Fruit fly (Drosophila melanogaster) whole organism, embryonic: Measurements from ENCODE around the gene CG7675.

Experiments used
- ATbp ChIP-seq: fragments of 200-800 bp; sonication (Bioruptor generic); optimal IDR thresholded peaks from 2 replicates; lab custom pipeline; 2017; ENCODE audit warnings: missing biosample characterization, mild to moderate bottlenecking, missing genetic modification characterization, missing genetic modification reagents
- Aef1 ChIP-seq: fragments of 200-800 bp; sonication (Bioruptor generic); IDR thresholded peaks from 3 replicates; pipeline ENCODE4 v1.3.6; 2022; ENCODE audit warnings: missing biosample characterization, missing genetic modification characterization
- CG10267 ChIP-seq: fragments of 200-800 bp; sonication (Bioruptor generic); optimal IDR thresholded peaks from 2 replicates; lab custom pipeline; 2018; ENCODE audit warnings: missing biosample characterization, mild to moderate bottlenecking, missing genetic modification characterization, moderate library complexity
- CG12391 ChIP-seq: fragments of 200-800 bp; sonication (Bioruptor generic); optimal IDR thresholded peaks from 3 replicates; lab custom pipeline; 2018; ENCODE audit warnings: missing biosample characterization, mild to moderate bottlenecking, missing genetic modification characterization, moderate library complexity
- CG13287 ChIP-seq: fragments of 200-800 bp; sonication (Bioruptor generic); IDR thresholded peaks from 2 replicates; pipeline ENCODE4 v1.3.6; 2022; ENCODE audit warnings: missing biosample characterization, missing genetic modification characterization; ENCODE audit not compliant: partially characterized antibody
- CG1792 ChIP-seq: fragments of 200-800 bp; sonication (Bioruptor generic); optimal IDR thresholded peaks from 2 replicates; lab custom pipeline; 2016; ENCODE audit warnings: missing biosample characterization, missing genetic modification characterization
- CG34224 ChIP-seq: fragments of 200-800 bp; sonication (Bioruptor generic); IDR thresholded peaks from 3 replicates; pipeline ENCODE4 v1.3.6; 2022; ENCODE audit warnings: missing biosample characterization, missing genetic modification characterization; ENCODE audit not compliant: partially characterized antibody
- CG4424 ChIP-seq: fragments of 200-800 bp; sonication (Bioruptor generic); optimal IDR thresholded peaks from 3 replicates; lab custom pipeline; 2016; ENCODE audit warnings: missing biosample characterization, missing genetic modification characterization
- CG5245 ChIP-seq: fragments of 200-800 bp; sonication (Bioruptor generic); optimal IDR thresholded peaks from 3 replicates; lab custom pipeline; 2016; ENCODE audit warnings: missing biosample characterization, missing genetic modification characterization
- CG6765 ChIP-seq: fragments of 200-800 bp; sonication (Bioruptor generic); optimal IDR thresholded peaks from 3 replicates; lab custom pipeline; 2017; ENCODE audit warnings: missing biosample characterization, mild to moderate bottlenecking, missing genetic modification characterization
- CG6854 ChIP-seq: fragments of 200-800 bp; sonication (Bioruptor generic); optimal IDR thresholded peaks from 3 replicates; lab custom pipeline; 2017; ENCODE audit warnings: missing biosample characterization, mild to moderate bottlenecking, missing genetic modification characterization
- CG7372 ChIP-seq: fragments of 200-800 bp; sonication (Bioruptor generic); IDR thresholded peaks from 2 replicates; pipeline ENCODE4 v1.3.6; 2022; ENCODE audit warnings: missing biosample characterization, missing genetic modification characterization
- CG8924 ChIP-seq: fragments of 200-800 bp; optimal IDR thresholded peaks from 3 replicates; lab custom pipeline; 2019; ENCODE audit warnings: missing biosample characterization, mild to moderate bottlenecking, missing genetic modification characterization, moderate library complexity
- CG9727 ChIP-seq: fragments of 200-800 bp; sonication (Bioruptor generic); optimal IDR thresholded peaks from 3 replicates; lab custom pipeline; 2017; ENCODE audit warnings: missing biosample characterization, mild to moderate bottlenecking, missing genetic modification characterization
- CG9876 ChIP-seq: fragments of 200-800 bp; sonication (Bioruptor generic); optimal IDR thresholded peaks from 2 replicates; lab custom pipeline; 2016; ENCODE audit warnings: missing biosample characterization, missing genetic modification characterization
- CoRest ChIP-seq: fragments of 200-800 bp; sonication (Bioruptor generic); optimal IDR thresholded peaks from 3 replicates; lab custom pipeline; 2018; ENCODE audit warnings: missing biosample characterization, mild to moderate bottlenecking, missing genetic modification characterization, moderate library complexity
- D ChIP-seq, 2 experiments: fragments of 200-800 bp in 1 of 2; fragments of >200 bp in 1 of 2; sonication (Bioruptor generic) in 1 of 2; optimal IDR thresholded peaks; 2 replicates in 1 of 2; 3 replicates in 1 of 2; lab custom pipeline; 2017; ENCODE audit warnings: mild to moderate bottlenecking in 1 of 2, missing biosample characterization in 1 of 2, missing genetic modification characterization in 1 of 2, missing genetic modification reagents in 1 of 2
- Eip74EF ChIP-seq, 2 experiments: fragments of 200-800 bp in 1 of 2; fragments of >200 bp in 1 of 2; sonication (Bioruptor generic) in 1 of 2; optimal IDR thresholded peaks; 2 replicates each; lab custom pipeline; 2017 to 2019; ENCODE audit warnings: missing biosample characterization in 2 of 2, missing genetic modification characterization in 2 of 2, mild to moderate bottlenecking in 1 of 2, moderate library complexity in 1 of 2
- Fer1 ChIP-seq: fragments of 200-800 bp; sonication (Bioruptor generic); optimal IDR thresholded peaks from 2 replicates; lab custom pipeline; 2017; ENCODE audit warnings: missing biosample characterization, mild to moderate bottlenecking, missing genetic modification characterization
- HLHmδ ChIP-seq: fragments of 200-800 bp; sonication (Bioruptor generic); optimal IDR thresholded peaks from 2 replicates; lab custom pipeline; 2018; ENCODE audit warnings: missing biosample characterization, mild to moderate bottlenecking, missing genetic modification characterization, moderate library complexity
- HmgD ChIP-seq: fragments of 200-800 bp; sonication (Bioruptor generic); optimal IDR thresholded peaks from 3 replicates; lab custom pipeline; 2016; ENCODE audit warnings: missing biosample characterization, missing genetic modification characterization
- Hmx ChIP-seq: fragments of 200-800 bp; sonication (Bioruptor generic); optimal IDR thresholded peaks from 2 replicates; lab custom pipeline; 2016; ENCODE audit warnings: missing biosample characterization, missing genetic modification characterization
- Hsf ChIP-seq: fragments of 200-800 bp; sonication (Bioruptor generic); optimal IDR thresholded peaks from 3 replicates; lab custom pipeline; 2016; ENCODE audit warnings: missing biosample characterization, missing genetic modification characterization
- Mad ChIP-seq: fragments of 200-800 bp; sonication (Bioruptor generic); optimal IDR thresholded peaks from 2 replicates; lab custom pipeline; 2016; ENCODE audit warnings: missing biosample characterization, missing genetic modification characterization
- Myb ChIP-seq: fragments of 200-800 bp; sonication (Bioruptor generic); optimal IDR thresholded peaks from 2 replicates; lab custom pipeline; 2016; ENCODE audit warnings: missing biosample characterization, missing genetic modification characterization
- NC2β ChIP-seq: fragments of 200-800 bp; sonication (Bioruptor generic); optimal IDR thresholded peaks from 2 replicates; lab custom pipeline; 2016; ENCODE audit warnings: missing biosample characterization, missing genetic modification characterization
- NfI ChIP-seq: fragments of 200-800 bp; sonication (Bioruptor generic); optimal IDR thresholded peaks from 3 replicates; lab custom pipeline; 2018; ENCODE audit warnings: missing biosample characterization, mild to moderate bottlenecking, missing genetic modification characterization, moderate library complexity
- Opbp ChIP-seq: fragments of 200-800 bp; sonication (Bioruptor generic); IDR thresholded peaks from 3 replicates; pipeline ENCODE4 v1.3.6; 2022; ENCODE audit warnings: missing biosample characterization, missing genetic modification characterization; ENCODE audit not compliant: partially characterized antibody
- ab ChIP-seq: fragments of 200-800 bp; sonication (Bioruptor generic); optimal IDR thresholded peaks from 2 replicates; lab custom pipeline; 2016; ENCODE audit warnings: missing biosample characterization, missing genetic modification characterization
- cg ChIP-seq: fragments of 200-800 bp; sonication (Bioruptor generic); optimal IDR thresholded peaks from 3 replicates; lab custom pipeline; 2019; ENCODE audit warnings: missing biosample characterization, mild to moderate bottlenecking, missing genetic modification characterization, moderate library complexity
- chif ChIP-seq, 2 experiments: fragments of 200-800 bp; sonication (Bioruptor generic); optimal IDR thresholded peaks; 3 replicates each; lab custom pipeline; 2016; ENCODE audit warnings: missing biosample characterization in 2 of 2, missing genetic modification characterization in 2 of 2
- chinmo ChIP-seq: fragments of 200-800 bp; sonication (Bioruptor generic); IDR thresholded peaks from 4 replicates; pipeline ENCODE4 v1.3.6; 2022; ENCODE audit warnings: missing biosample characterization, missing genetic modification characterization; ENCODE audit not compliant: partially characterized antibody
- ci ChIP-seq: fragments of 200-800 bp; sonication (Bioruptor generic); IDR thresholded peaks from 3 replicates; pipeline ENCODE4 v1.3.6; 2022; ENCODE audit warnings: missing biosample characterization, missing genetic modification characterization
- corto ChIP-seq: fragments of 200-800 bp; sonication (Bioruptor generic); optimal IDR thresholded peaks from 2 replicates; lab custom pipeline; 2016; ENCODE audit warnings: missing biosample characterization, mild to moderate bottlenecking, missing genetic modification characterization, moderate library complexity
- cwo ChIP-seq: fragments of 200-800 bp; sonication (Bioruptor generic); optimal IDR thresholded peaks from 3 replicates; lab custom pipeline; 2017; ENCODE audit warnings: missing biosample characterization, missing genetic modification characterization, mild to moderate bottlenecking, moderate library complexity, missing genetic modification reagents
- dimm ChIP-seq: fragments of 200-800 bp; sonication (Bioruptor generic); IDR thresholded peaks from 2 replicates; pipeline ENCODE4 v1.3.6; 2022; ENCODE audit warnings: missing biosample characterization, missing genetic modification characterization
- dm ChIP-seq: fragments of 200-800 bp; sonication (Bioruptor generic); optimal IDR thresholded peaks from 3 replicates; lab custom pipeline; 2016; ENCODE audit warnings: missing biosample characterization, missing genetic modification characterization
- esg ChIP-seq: fragments of 200-800 bp; sonication (Bioruptor generic); conservative IDR thresholded peaks from 2 replicates; pipeline ENCODE4 v1.3.6; 2022; ENCODE audit warnings: missing biosample characterization, missing genetic modification characterization
- gfzf ChIP-seq: fragments of 200-800 bp; sonication (Bioruptor generic); optimal IDR thresholded peaks from 2 replicates; lab custom pipeline; 2016; ENCODE audit warnings: missing biosample characterization, mild to moderate bottlenecking, missing genetic modification characterization, moderate library complexity
- lov ChIP-seq, 2 experiments: fragments of 200-800 bp in 1 of 2; fragments of >200 bp in 1 of 2; sonication (Bioruptor generic) in 1 of 2; IDR thresholded peaks in 1 of 2; optimal IDR thresholded peaks in 1 of 2; 2 replicates in 1 of 2; 3 replicates in 1 of 2; pipeline versions ENCODE4 v1.3.6 to Lab custom; 2017 to 2022; ENCODE audit warnings: missing biosample characterization in 1 of 2, missing genetic modification characterization in 1 of 2
- run ChIP-seq: fragments of 200-800 bp; sonication (Bioruptor generic); optimal IDR thresholded peaks from 3 replicates; lab custom pipeline; 2018; ENCODE audit warnings: missing biosample characterization, mild to moderate bottlenecking, missing genetic modification characterization
- sqz ChIP-seq: fragments of 200-800 bp; sonication (Bioruptor generic); optimal IDR thresholded peaks from 3 replicates; lab custom pipeline; 2018; ENCODE audit warnings: missing biosample characterization, mild to moderate bottlenecking, missing genetic modification characterization
- sug ChIP-seq: fragments of 200-800 bp; optimal IDR thresholded peaks from 2 replicates; lab custom pipeline; 2019; ENCODE audit warnings: missing biosample characterization, mild to moderate bottlenecking, missing genetic modification characterization, moderate library complexity
- tio ChIP-seq: fragments of 200-800 bp; sonication (Bioruptor generic); optimal IDR thresholded peaks from 2 replicates; lab custom pipeline; 2017; ENCODE audit warnings: missing biosample characterization, missing genetic modification characterization, inconsistent platforms
- tna ChIP-seq: fragments of 200-800 bp; sonication (Bioruptor generic); IDR thresholded peaks from 2 replicates; pipeline ENCODE4 v1.3.6; 2022; ENCODE audit warnings: missing biosample characterization, missing genetic modification characterization; ENCODE audit not compliant: partially characterized antibody
- vfl ChIP-seq: fragments of 200-800 bp; sonication (Bioruptor generic); optimal IDR thresholded peaks from 2 replicates; lab custom pipeline; 2016; ENCODE audit warnings: missing biosample characterization, missing genetic modification characterization
- vnd ChIP-seq: fragments of 200-800 bp; sonication (Bioruptor generic); IDR thresholded peaks from 3 replicates; pipeline ENCODE4 v1.3.6; 2022; ENCODE audit warnings: missing biosample characterization, missing genetic modification characterization; ENCODE audit not compliant: partially characterized antibody

The CG7675 gene

dm6 chr3R:18365978-18366643 lies 14.9 kb downstream of the CG7675 start, which contains the start of the genes WRNexo and Nup43 (continued):
- TF ChIP-seq NfI (GFP tag; lab: Kevin White, UChicago) (peak; percentile 22), esg (GFP tag; lab: Robert Waterston, UW) (no peak), dimm (GFP tag; lab: Robert Waterston, UW) (no peak), NC2β (GFP tag; lab: Kevin White, UChicago) (peak; percentile 0), chif (GFP tag; optimal IDR thresholded peaks at IDR 0.05; lab: Kevin White, UChicago) (peak; percentile 19 to 27), Hsf (GFP tag; lab: Kevin White, UChicago) (peak; percentile 38), CG4424 (GFP tag; lab: Kevin White, UChicago) (peak; percentile 49), Mad (GFP tag; lab: Kevin White, UChicago) (no peak), CG34224 (no peak), cg (GFP tag; lab: Kevin White, UChicago) (no peak), CG6854 (GFP tag; lab: Kevin White, UChicago) (no peak), dm (peak; percentile 31), CG9727 (peak; percentile 19), CG8924 (tag; lab: Kevin White, UChicago) (peak; percentile 29), CG1792 (GFP tag; lab: Kevin White, UChicago) (peak; percentile 9), tio (GFP tag; lab: Kevin White, UChicago) (peak; percentile 46), ATbp (GFP tag; lab: Kevin White, UChicago) (no peak), gfzf (GFP tag; lab: Kevin White, UChicago) (peak; percentile 82), Eip74EF (GFP tag; optimal IDR thresholded peaks at IDR 0.05; lab: Kevin White, UChicago) (no peak), run (tag; lab: Kevin White, UChicago) (no peak), Myb (GFP tag; lab: Kevin White, UChicago) (no peak), Hmx (GFP tag; lab: Kevin White, UChicago) (no peak), CG12391 (tag; lab: Kevin White, UChicago) (peak; percentile 44), D (optimal IDR thresholded peaks at IDR 0.05; lab: Kevin White, UChicago) (no peak), D (GFP tag; optimal IDR thresholded peaks at IDR 0.05; lab: Kevin White, UChicago) (no peak), CG10267 (peak; percentile 31), HmgD (GFP tag; lab: Kevin White, UChicago) (no peak), cwo (no peak), Aef1 (GFP tag; lab: Robert Waterston, UW) (peak; percentile 36; the same call in 2 of the 3 replicates), CG5245 (GFP tag; lab: Kevin White, UChicago) (no peak), chinmo (no peak), Opbp (GFP tag; lab: Robert Waterston, UW) (no peak), CG7372 (GFP tag; lab: Robert Waterston, UW) (0 out of 2 replicates have a peak, but pooled peaks have one; percentile 32), ab (no peak), CG9876 (GFP tag; lab: Kevin White, UChicago) (no peak), HLHmδ (no peak), tna (GFP tag; lab: Robert Waterston, UW) (no peak), corto (no peak), Fer1 (GFP tag; lab: Kevin White, UChicago) (no peak), CoRest (tag; lab: Kevin White, UChicago) (peak; percentile 69), vnd (GFP tag; lab: Robert Waterston, UW) (no peak), sug (no peak), ci (GFP tag; lab: Robert Waterston, UW) (no peak; the same call in 2 of the 3 replicates), sqz (no peak), CG6765 (no peak), vfl (GFP tag; lab: Kevin White, UChicago) (peak; percentile 2), CG13287 (GFP tag; lab: Robert Waterston, UW) (0 out of 2 replicates have a peak, but pooled peaks have one; percentile 10), lov (optimal IDR thresholded peaks at IDR 0.05; lab: Kevin White, UChicago) (no peak), lov (GFP tag; IDR thresholded peaks at IDR 0.05; lab: Robert Waterston, UW) (no peak)
